2 fruit fly cellular contexts compared by ENCODE assay signal in the genomic region with DNA sequence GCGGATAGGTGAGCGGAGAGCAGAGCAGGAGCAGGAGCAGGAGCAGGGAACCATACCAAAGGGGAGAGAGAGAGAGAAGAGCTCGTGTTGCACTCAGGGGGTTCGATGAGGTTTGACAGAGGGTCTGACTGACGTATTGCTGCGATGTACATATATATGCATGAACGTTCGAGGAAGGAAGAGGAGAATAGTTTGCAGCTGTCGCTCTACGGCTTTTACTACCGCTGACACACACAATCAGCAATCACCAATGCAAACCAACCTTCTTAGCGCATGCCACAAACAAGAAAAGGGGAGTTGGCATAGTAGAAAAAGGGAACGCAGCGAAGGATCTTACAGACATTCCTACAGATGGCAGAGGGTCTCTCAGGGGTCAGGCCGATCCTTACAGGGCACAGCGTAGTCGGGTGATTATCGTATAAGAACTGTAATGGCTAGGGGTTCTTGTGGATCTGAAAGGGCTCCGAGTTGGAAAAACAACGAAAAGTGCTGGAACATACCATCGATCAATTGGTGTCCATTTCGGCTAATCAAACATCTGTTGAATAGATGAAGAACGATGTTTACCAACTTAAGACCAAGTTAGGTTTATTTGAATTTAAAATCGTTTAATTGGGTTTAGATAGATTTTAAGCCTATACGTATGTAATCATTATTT.
A peak's percentile ranks its signal among the peaks of the same experiment; 100 is the strongest.
TF ChIP-seq lines count a peak whose summit lies in the region.

No protein-coding gene starts in this region.

- no peak for TF ChIP-seq CTCF in whole organism, embryonic (GFP tag; optimal IDR thresholded peaks at IDR 0.05; lab: Kevin White, UChicago)

TF ChIP-seq in whole organism, embryonic, 481 proteins besides CTCF, POLR2A, EP300 and RAD21:
- no peak for TF ChIP-seq CG9609 (GFP tag; optimal IDR thresholded peaks at IDR 0.05; lab: Kevin White, UChicago)
- no peak for TF ChIP-seq klu (GFP tag; IDR thresholded peaks at IDR 0.05; lab: Robert Waterston, UW)
- TF ChIP-seq ac (GFP tag; optimal IDR thresholded peaks at IDR 0.05; lab: Kevin White, UChicago): peak; percentile 90
- TF ChIP-seq kni (GFP tag; optimal IDR thresholded peaks at IDR 0.05; lab: Kevin White, UChicago): peak; percentile 34
- TF ChIP-seq mirr (GFP tag; optimal IDR thresholded peaks at IDR 0.05; lab: Kevin White, UChicago): no peak
- TF ChIP-seq CG12744 (GFP tag; optimal IDR thresholded peaks at IDR 0.05; lab: Kevin White, UChicago): no peak
- TF ChIP-seq Dip3 (GFP tag; optimal IDR thresholded peaks at IDR 0.05; lab: Kevin White, UChicago): no peak
- TF ChIP-seq Sin3A (optimal IDR thresholded peaks at IDR 0.05; lab: Kevin White, UChicago): no peak
- no peak for TF ChIP-seq CG14860 (GFP tag; IDR thresholded peaks at IDR 0.05; lab: Robert Waterston, UW; ENCODE audit: partially characterized antibody)
- no peak for TF ChIP-seq fd96Cb (tag; optimal IDR thresholded peaks at IDR 0.05; lab: Kevin White, UChicago)
- no peak for TF ChIP-seq CG14965 (GFP tag; optimal IDR thresholded peaks at IDR 0.05; lab: Kevin White, UChicago; ENCODE audit: borderline replicate concordance)
- TF ChIP-seq CG10431 (GFP tag; optimal IDR thresholded peaks at IDR 0.05; lab: Kevin White, UChicago): no peak
- TF ChIP-seq Trl (optimal IDR thresholded peaks at IDR 0.05; lab: Kevin White, UChicago): peak in 1 of 2 experiments; percentile 66
- no peak for TF ChIP-seq Trl (GFP tag; optimal IDR thresholded peaks at IDR 0.05; lab: Kevin White, UChicago)
- peak; percentile 98 for TF ChIP-seq D (optimal IDR thresholded peaks at IDR 0.05; lab: Kevin White, UChicago)
- TF ChIP-seq D (GFP tag; optimal IDR thresholded peaks at IDR 0.05; lab: Kevin White, UChicago): no peak
- no peak for TF ChIP-seq Poxn (GFP tag; IDR thresholded peaks at IDR 0.05; lab: Robert Waterston, UW)
- no peak for TF ChIP-seq NK7.1 (GFP tag; optimal IDR thresholded peaks at IDR 0.05; lab: Kevin White, UChicago)
- TF ChIP-seq ftz-f1 (GFP tag; optimal IDR thresholded peaks at IDR 0.05; lab: Kevin White, UChicago): no peak
- TF ChIP-seq CG6813 (GFP tag; optimal IDR thresholded peaks at IDR 0.05; lab: Kevin White, UChicago): no peak
- no peak for TF ChIP-seq CG15514 (GFP tag; optimal IDR thresholded peaks at IDR 0.05; lab: Kevin White, UChicago)
- no peak for TF ChIP-seq Taf1 (GFP tag; IDR thresholded peaks at IDR 0.05; lab: Robert Waterston, UW)
- TF ChIP-seq CG10267 (tag; optimal IDR thresholded peaks at IDR 0.05; lab: Kevin White, UChicago): no peak
- no peak for TF ChIP-seq D19B (GFP tag; optimal IDR thresholded peaks at IDR 0.05; lab: Kevin White, UChicago)
- peak; percentile 78 for TF ChIP-seq CG5180 (GFP tag; optimal IDR thresholded peaks at IDR 0.05; lab: Kevin White, UChicago)
- no peak for TF ChIP-seq CG5245 (GFP tag; optimal IDR thresholded peaks at IDR 0.05; lab: Kevin White, UChicago)
- peak; percentile 97 for TF ChIP-seq pros (GFP tag; optimal IDR thresholded peaks at IDR 0.05; lab: Kevin White, UChicago)
- TF ChIP-seq nau (GFP tag; optimal IDR thresholded peaks at IDR 0.05; lab: Kevin White, UChicago): no peak
- peak; percentile 31 for TF ChIP-seq CG8281 (tag; optimal IDR thresholded peaks at IDR 0.05; lab: Kevin White, UChicago)
- no peak for TF ChIP-seq CG6791 (GFP tag; IDR thresholded peaks at IDR 0.05; lab: Robert Waterston, UW; ENCODE audit: partially characterized antibody)
- peak; percentile 64 for TF ChIP-seq sens (GFP tag; lab: Kevin White, UChicago)
- peak; percentile 16 for TF ChIP-seq nerfin-1 (tag; optimal IDR thresholded peaks at IDR 0.05; lab: Kevin White, UChicago)
- peak; percentile 15 for TF ChIP-seq HLHmδ (GFP tag; optimal IDR thresholded peaks at IDR 0.05; lab: Kevin White, UChicago)
- TF ChIP-seq insv (GFP tag; optimal IDR thresholded peaks at IDR 0.05; lab: Kevin White, UChicago): peak in 1 of 2 experiments; percentile 86
- TF ChIP-seq hb (GFP tag; IDR thresholded peaks at IDR 0.05; lab: Robert Waterston, UW; ENCODE audit: partially characterized antibody): no peak
- TF ChIP-seq CG9876 (GFP tag; optimal IDR thresholded peaks at IDR 0.05; lab: Kevin White, UChicago): no peak
- TF ChIP-seq hth (optimal IDR thresholded peaks at IDR 0.05; lab: Kevin White, UChicago): no peak
- no peak for TF ChIP-seq gsb-n (tag; optimal IDR thresholded peaks at IDR 0.05; lab: Kevin White, UChicago)

TF ChIP-seq in whole organism, prepupa, 60 proteins besides CTCF, POLR2A, EP300 and RAD21:
- TF ChIP-seq svp (GFP tag; lab: Kevin White, UChicago) (no peak), Hr38 (GFP tag; optimal IDR thresholded peaks at IDR 0.05; lab: Kevin White, UChicago) (no peak), CG1621 (tag; optimal IDR thresholded peaks at IDR 0.05; lab: Kevin White, UChicago) (peak; percentile 7)
TF ChIP-seq in whole organism, prepupa: peak in this region for 1.
